Worm (Caenorhabditis elegans) whole organism, young adult: ENCODE measurements around the gene srbc-54.

Experiments
- Y79H2A.3 ChIP-seq: fragments of 200-800 bp; sonication (Bioruptor generic); conservative IDR thresholded peaks from 2 replicates; pipeline ENCODE4 v1.3.6; 2022; ENCODE audit warnings: missing genetic modification reagents, missing genetic modification characterization, missing compliant biosample characterization
- ccch-3 ChIP-seq: fragments of 200-800 bp; sonication (Bioruptor generic); optimal IDR thresholded peaks from 2 replicates; lab custom pipeline; 2018; ENCODE audit warnings: mild to moderate bottlenecking, missing genetic modification characterization, missing compliant biosample characterization
- ekl-4 ChIP-seq: fragments of 200-800 bp; sonication (Bioruptor generic); IDR thresholded peaks from 2 replicates; pipeline ENCODE4 v1.3.6; 2022; ENCODE audit warnings: missing genetic modification reagents, missing genetic modification characterization, missing compliant biosample characterization
- pha-4 ChIP-seq: fragments of 150-350 bp; sonication (generic microtip); optimal IDR thresholded peaks from 2 replicates; lab custom pipeline; 2014; ENCODE audit warnings: missing biosample characterization, missing genetic modification reagents, missing genetic modification characterization
- snpc-1.1 ChIP-seq: sonication (generic microtip); optimal IDR thresholded peaks from 2 replicates; lab custom pipeline; 2017; ENCODE audit warnings: missing genetic modification characterization, mild to moderate bottlenecking, missing compliant biosample characterization, antibody characterized with exemption, moderate library complexity, missing genotype, missing genetic modification reagents; ENCODE audit not compliant: insufficient read depth
- ztf-26 ChIP-seq: sonication (generic microtip); optimal IDR thresholded peaks from 2 replicates; lab custom pipeline; 2017; ENCODE audit warnings: missing genetic modification characterization, missing compliant biosample characterization

DNA sequence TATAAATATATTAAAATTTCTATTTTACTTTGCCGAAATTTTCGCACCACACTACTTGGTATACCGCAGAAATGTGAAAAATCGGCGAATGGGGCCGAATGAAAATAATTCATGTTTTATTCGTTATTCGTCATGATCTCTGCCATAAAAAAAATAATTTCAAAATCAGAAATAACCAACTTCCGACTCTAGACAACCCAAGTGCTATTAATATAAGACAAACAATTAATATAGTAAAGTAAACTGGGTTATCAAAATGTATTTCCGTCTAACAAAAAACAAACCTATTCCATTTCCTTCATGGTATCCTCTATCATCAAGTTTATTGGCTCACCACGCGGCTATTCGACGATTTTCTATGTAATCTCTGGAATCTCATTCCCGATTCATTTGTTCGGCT, 32.3 kb upstream of the srbc-54 start, which contains the start of gene srh-293:
- TF ChIP-seq ccch-3 (no peak), pha-4 (tag; lab: Kevin White, UChicago) (no peak), ekl-4 (no peak), snpc-1.1 (tag; lab: Kevin White, UChicago) (no peak), Y79H2A.3 (GFP tag; lab: Robert Waterston, UW) (no peak), ztf-26 (tag; lab: Kevin White, UChicago) (no peak)
